Worm (Caenorhabditis elegans): Measurements from ENCODE around the gene rpb-6.

rpb-6 gene

DNA sequence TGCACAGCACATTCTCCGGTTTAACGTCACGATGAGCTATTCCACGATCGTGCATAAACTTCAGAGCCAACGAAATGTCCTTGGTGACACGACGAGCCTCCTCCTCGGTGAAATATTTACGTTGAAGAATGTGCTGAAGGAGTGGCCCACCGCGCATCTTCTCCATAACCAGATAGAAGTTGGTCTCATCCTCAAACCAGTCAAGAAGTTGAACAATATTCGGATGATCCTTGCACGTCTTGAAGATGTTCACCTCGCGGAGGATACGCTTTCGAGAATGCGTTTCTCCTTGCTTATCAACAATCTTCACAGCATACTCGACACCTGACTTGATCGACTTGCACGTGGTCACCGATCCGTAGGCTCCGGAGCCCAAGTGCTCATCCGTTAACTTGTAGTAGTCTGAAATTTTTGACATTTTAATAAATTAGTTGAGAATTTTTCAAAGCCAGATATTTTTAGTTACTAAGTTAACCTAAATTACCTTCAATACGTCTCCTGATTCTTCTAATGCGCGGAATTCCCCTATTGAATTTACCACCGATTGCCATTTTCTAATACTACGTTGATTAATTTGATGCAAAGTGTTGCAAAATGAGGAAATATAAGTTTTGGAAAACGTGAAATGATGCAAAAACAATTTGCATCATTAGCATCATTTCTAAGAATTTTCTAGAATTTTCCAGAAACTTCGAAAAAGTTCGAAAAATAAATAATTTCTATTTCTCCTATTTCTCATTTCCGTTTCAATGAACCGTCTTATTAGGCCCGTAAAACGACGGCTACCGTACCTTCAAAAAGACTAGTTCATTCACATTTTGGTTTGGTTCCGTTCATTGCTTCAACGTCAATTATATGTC lies 33.0 kb upstream of the rpb-6 start:
- no peak for TF ChIP-seq dao-5 (tag; optimal IDR thresholded peaks at IDR 0.05)
- no peak for TF ChIP-seq him-1 (tag; optimal IDR thresholded peaks at IDR 0.05)
- no peak for TF ChIP-seq W03F9.2 (tag; optimal IDR thresholded peaks at IDR 0.05)

DNA sequence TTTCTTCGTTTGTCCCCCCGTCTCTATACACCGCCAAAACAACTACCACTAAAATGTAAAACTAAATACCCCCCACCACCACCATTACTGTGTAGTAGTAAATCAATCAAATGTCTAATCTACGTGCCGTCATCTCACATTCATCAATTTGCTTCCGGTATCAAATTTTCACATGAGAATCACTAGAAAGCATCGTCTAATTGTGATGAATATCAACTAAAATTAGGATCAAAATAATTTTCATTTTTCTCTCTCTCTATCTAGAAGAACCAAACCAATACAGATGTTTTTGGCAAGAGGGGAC lies 32.4 kb upstream of the rpb-6 start:
- no peak for TF ChIP-seq W03F9.2 (tag; optimal IDR thresholded peaks at IDR 0.05)

DNA sequence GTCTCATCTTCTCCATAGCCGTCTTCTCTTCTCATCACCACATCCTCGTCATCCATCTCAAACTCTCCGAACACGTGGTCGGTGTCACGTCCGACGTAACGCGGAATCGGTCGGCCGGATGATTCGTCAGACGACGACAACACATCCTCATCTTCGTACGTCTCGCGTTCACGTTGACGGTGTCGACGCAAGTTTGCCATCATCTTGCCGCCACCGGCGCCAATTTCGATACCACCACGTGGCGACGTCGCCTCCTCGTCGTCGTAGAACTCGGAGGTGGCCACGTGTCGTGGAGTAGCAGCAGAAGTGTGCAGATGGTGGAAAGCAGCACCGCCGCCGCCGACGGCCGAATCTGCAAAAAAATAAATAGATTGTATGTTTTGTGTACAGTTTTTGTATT lies 31.9 kb upstream of the rpb-6 start:
- TF ChIP-seq him-1 (tag; optimal IDR thresholded peaks at IDR 0.05) (no peak), dao-5 (tag; optimal IDR thresholded peaks at IDR 0.05) (no peak), W03F9.2 (tag; optimal IDR thresholded peaks at IDR 0.05) (no peak)

DNA sequence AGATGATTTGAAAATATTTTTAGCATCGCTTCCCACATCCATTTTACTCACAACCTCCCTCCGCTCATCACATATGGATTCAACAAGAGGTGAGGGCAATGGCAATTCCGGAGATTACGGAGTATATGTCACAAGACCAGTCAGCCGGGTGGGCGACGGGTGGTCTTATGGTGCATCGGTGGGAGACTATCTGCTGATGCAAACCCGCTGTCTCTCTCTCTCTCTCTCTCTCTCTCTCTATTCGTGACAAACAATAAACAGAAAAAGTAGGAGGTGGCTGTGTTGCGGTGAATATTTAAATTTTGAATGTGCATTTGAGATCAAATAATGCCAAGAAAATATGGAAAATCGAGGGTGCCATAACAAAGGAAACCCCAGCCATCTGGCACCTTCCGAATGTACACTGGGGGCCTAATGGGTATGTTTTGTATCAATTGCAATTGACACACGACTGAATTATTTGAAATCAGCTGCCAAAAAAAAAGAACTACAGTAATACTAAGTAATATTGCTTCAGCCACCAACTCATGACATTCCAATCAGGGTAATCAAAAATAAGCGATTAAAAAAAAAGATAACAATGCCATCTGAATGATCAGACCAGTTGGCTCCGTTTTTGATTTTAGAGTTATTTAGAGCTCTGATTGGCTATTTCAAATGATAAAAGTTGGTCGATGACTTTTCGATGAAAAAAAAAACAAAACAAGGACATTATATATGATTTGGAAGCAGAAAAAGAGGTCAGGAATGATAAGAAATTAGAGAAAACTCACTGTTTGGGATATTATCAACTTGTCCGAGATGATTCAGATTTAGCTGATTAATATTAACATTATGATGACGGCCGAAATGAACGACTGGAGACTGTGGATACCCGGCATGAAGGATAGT lies 31.1 kb upstream of the rpb-6 start:
- TF ChIP-seq dao-5 (tag; optimal IDR thresholded peaks at IDR 0.05) (no peak), W03F9.2 (tag; optimal IDR thresholded peaks at IDR 0.05) (no peak), him-1 (tag; optimal IDR thresholded peaks at IDR 0.05) (no peak)

DNA sequence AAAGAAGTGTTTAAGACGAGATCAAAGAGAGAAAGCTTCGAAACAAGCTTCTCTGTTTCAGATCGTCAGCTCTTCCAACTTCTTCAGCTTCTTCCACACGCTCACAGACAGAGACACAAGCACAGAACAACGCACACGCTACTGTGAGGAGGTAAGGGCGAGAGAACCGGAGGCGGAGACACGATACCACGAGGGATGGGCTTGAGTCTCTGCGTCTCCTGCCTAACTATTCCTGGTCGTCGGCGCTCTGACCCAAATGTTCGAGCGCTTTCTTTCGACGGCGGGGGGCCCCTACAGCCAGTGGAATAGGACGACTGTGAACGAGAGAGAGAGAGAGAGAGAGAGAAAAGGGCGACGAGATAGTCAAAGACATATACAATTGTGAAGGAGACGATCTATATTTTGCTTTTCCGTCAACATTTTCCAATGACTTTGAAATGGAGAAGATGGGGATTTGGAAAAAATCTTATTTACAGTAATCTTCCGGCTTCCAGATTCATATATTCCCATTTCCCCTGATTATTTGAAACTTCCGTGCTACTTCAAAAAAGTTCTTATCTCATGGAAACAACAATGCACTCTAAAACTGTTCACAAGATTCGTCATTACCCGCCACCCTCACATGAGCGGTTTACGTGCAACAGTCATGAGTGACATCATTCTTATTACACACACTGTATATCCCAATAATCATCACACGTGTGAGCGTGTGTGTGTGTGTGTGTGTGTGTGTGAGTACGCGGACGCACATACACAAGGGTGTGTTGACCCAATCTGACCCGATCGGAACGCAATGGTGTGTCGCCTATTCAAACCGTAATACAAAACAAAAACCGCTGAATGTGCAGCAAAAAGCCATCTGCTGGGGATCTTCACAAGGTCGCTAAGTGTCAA lies 30.2 kb upstream of the rpb-6 start:
- TF ChIP-seq him-1 (tag; optimal IDR thresholded peaks at IDR 0.05) = peak; percentile 80
- no peak for TF ChIP-seq dao-5 (tag; optimal IDR thresholded peaks at IDR 0.05)
- TF ChIP-seq W03F9.2 (tag; optimal IDR thresholded peaks at IDR 0.05) = peak; percentile 58

DNA sequence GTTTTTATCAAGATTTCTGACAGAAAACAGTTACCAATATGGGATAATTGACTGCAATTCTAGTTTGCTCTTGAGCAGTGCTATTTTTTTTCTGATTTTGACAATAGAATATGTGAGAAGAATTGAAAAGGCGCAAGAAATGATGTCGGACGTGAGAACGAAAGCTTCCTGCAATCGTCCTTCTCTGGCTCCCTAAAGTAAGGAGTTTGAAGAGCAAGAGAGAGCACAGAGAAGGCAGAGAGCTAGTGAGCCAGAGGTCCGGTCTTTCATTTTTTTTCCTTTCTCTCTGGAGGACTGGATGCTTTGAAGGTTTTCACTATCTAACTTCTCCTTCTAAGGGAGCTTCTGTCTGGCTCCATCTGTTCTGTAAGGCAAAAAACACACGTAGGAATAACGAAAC lies 29.0 kb upstream of the rpb-6 start:
- TF ChIP-seq dao-5 (tag; optimal IDR thresholded peaks at IDR 0.05) (no peak), him-1 (tag; optimal IDR thresholded peaks at IDR 0.05) (no peak), W03F9.2 (tag; optimal IDR thresholded peaks at IDR 0.05) (no peak)

DNA sequence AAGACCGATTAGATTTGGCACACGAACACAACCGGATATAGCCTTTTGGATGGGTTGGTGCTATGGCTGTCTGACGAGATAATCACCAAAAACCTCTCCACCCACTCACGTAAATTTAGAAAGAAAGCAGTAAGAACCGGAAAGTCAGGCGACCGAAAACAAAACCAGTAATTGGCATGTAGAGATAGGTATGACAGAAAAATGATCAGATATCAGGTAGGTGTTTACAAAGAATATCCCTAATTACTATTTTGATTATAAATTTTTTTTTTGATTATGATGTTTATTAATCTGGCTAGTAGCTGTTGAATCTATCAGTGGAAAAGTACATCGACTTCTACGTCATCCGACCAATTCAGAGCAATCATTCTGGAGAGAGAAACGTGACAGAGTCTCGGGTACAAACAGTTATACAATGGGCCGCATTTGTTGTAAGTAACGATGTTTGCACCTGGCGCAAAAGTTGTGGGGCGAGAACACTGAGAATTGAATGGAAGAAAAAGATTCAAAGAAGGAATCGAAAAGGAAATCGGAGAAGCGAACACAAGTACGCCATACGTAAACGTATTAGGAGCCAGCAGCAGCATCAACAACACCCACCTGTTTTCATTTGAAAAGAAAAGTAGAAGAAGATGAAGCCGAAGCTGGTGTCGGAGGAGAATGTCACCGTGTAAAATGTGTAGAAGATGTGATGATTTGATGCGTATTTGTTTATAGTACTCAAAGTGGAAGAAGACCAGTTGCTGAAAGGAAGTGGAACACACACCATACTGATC lies 28.1 kb upstream of the rpb-6 start:
- no peak for TF ChIP-seq W03F9.2 (tag; optimal IDR thresholded peaks at IDR 0.05)
- no peak for TF ChIP-seq dao-5 (tag; optimal IDR thresholded peaks at IDR 0.05)
- no peak for TF ChIP-seq him-1 (tag; optimal IDR thresholded peaks at IDR 0.05)

DNA sequence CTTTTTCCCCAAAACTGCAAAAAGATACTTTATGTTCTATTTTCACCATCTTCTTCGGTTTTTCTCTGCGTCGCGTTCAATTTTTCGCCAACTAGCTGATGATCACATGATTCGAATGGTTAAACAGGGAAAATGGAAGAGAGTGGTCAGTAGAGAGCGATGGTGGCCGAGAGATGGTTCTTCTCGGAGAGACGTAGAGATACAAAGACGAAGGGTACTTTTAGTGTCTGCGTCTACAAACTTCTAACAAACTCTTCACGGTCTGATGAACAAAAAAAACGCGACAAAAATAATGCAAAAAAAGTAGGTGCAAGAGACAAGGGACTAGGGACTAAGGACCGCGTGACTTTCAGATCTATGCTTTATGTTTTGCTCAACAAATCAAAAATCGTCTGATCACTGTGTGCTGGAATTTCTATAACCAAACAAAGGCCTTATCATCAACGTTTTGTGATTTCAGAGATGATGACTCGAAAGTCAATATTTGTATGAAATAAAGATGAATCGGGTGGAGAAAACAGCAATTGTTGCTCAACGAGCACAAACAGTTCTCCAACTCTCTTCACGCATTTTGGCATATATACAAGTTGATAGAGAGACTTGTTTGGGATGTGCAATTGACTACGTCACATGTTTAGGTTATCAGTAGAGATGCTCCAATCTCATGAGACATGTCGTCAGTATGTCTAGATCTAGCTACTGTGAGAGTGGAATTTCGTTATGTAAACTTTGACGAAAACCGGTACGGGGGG lies 27.0 kb upstream of the rpb-6 start:
- TF ChIP-seq him-1 (tag; optimal IDR thresholded peaks at IDR 0.05) (peak; percentile 84), W03F9.2 (tag; optimal IDR thresholded peaks at IDR 0.05) (peak; percentile 81), dao-5 (tag; optimal IDR thresholded peaks at IDR 0.05) (no peak)

DNA sequence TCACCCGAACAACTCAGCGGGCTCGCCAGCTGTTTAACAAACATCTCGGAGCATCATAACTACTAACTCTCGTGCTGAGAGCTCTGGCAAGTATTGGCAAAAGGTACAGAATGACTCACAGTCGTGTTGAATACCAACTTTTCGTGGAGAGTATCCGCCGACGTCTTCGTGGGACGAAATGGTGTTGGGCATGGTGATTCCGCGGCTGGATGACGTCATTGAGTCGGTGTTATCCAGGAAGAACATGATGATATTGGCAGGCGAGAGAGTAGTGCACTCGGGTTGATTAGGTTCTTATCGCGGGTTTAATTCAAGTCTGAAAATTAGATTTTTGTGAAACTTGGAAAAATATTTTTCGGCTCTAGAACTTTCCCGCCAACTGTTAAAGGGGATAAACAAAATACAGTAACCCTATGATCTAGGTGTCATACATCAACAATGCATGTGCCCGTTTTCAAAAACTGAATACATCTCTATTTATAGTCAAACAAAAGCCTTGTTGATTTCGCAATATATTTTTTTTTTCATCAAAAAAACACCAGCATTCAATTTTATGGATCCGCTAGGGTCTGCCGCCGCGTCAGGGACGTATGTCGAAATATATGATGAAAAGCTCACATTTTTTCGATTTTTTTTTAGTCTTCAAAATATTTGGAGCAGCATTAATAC lies 25.7 kb upstream of the rpb-6 start:
- TF ChIP-seq dao-5 (tag; optimal IDR thresholded peaks at IDR 0.05) = no peak
- TF ChIP-seq him-1 (tag; optimal IDR thresholded peaks at IDR 0.05) = no peak
- no peak for TF ChIP-seq W03F9.2 (tag; optimal IDR thresholded peaks at IDR 0.05)

DNA sequence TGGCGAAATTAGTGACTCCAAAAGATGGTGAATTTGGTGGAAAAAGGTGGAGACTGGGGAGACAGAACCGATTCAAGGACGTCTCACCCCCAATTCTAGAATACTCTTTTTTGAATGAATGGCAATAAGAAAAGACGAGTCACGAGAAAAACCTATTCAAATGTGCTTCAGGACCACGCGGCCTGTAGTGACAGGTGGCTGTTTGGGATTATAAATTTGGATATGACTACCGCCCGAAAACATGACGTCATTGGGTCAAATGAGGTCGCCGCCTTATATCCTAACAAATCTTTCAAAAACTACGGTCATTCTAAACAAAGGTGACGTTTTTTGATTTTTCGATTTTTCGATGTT lies 25.2 kb upstream of the rpb-6 start:
- TF ChIP-seq him-1 (tag; optimal IDR thresholded peaks at IDR 0.05) (no peak), W03F9.2 (tag; optimal IDR thresholded peaks at IDR 0.05) (no peak), dao-5 (tag; optimal IDR thresholded peaks at IDR 0.05) (no peak)

DNA sequence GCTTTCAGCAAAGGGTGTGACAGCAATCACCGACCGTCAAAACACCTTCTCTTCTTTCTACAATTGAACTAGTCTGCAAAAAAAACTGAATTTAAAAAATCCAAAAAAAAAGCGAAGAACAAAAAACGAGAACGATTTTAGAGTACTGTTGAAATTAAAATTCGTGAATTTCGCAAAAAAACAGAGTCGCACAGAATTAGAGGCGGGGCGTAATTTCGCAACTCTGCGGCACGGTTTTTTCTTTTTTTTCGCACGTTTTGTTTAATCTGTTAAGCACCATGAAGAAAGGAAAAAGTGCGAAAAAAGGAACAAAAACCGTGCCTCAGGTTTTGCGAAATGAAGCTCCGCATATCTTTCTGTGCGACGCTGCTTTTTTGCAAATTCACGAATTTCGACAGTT lies 24.2 kb upstream of the rpb-6 start, which contains the start of gene mnk-1:
mnk-1 (minus strand) TSS at position 73 of the 400 bp plus-strand sequence.
- no peak for TF ChIP-seq dao-5 (tag; optimal IDR thresholded peaks at IDR 0.05)
- no peak for TF ChIP-seq him-1 (tag; optimal IDR thresholded peaks at IDR 0.05)
- TF ChIP-seq W03F9.2 (tag; optimal IDR thresholded peaks at IDR 0.05) = no peak

Measured in whole organism, L4/young adult.